Fruit fly (Drosophila melanogaster): ENCODE results near the gene Srx.

Gene Srx

dm6 chrX:17870614-17871394 is 14.0 kb downstream of the Srx start:
- TF ChIP-seq al (GFP tag; IDR thresholded peaks at IDR 0.05): no peak
- peak; percentile 65 to 75 for TF ChIP-seq Trl (optimal IDR thresholded peaks at IDR 0.05)
- no peak for TF ChIP-seq Trl (GFP tag; optimal IDR thresholded peaks at IDR 0.05)
- no peak for TF ChIP-seq zfh2 (GFP tag; optimal IDR thresholded peaks at IDR 0.05)
- no peak for TF ChIP-seq C15 (GFP tag; IDR thresholded peaks at IDR 0.05)
- TF ChIP-seq Drgx (GFP tag; IDR thresholded peaks at IDR 0.05): peak; percentile 57
- no peak for TF ChIP-seq her (GFP tag; optimal IDR thresholded peaks at IDR 0.05)
- peak; percentile 42 for TF ChIP-seq nom (GFP tag; optimal IDR thresholded peaks at IDR 0.05)
- peak; percentile 59 for TF ChIP-seq sqz (GFP tag; optimal IDR thresholded peaks at IDR 0.05)
- peak; percentile 90 for TF ChIP-seq CG3163 (GFP tag; optimal IDR thresholded peaks at IDR 0.05)
- TF ChIP-seq CTCF (GFP tag; optimal IDR thresholded peaks at IDR 0.05): peak; percentile 81
- no peak for TF ChIP-seq kah (GFP tag; optimal IDR thresholded peaks at IDR 0.05)
- peak; percentile 76 for TF ChIP-seq CG10979 (tag; optimal IDR thresholded peaks at IDR 0.05)
- peak; percentile 33 for TF ChIP-seq CG1832 (GFP tag; optimal IDR thresholded peaks at IDR 0.05)
- peak; percentile 54 for TF ChIP-seq CG14965 (GFP tag; optimal IDR thresholded peaks at IDR 0.05; ENCODE audit: borderline replicate concordance)

dm6 chrX:17872310-17872709 is 15.5 kb downstream of the Srx start:
- TF ChIP-seq CG1603 (tag; optimal IDR thresholded peaks at IDR 0.05) (peak; percentile 8), HmgD (GFP tag; optimal IDR thresholded peaks at IDR 0.05) (no peak), CG9932 (GFP tag; IDR thresholded peaks at IDR 0.05) (no peak), sens (GFP tag) (peak; percentile 80), Xrp1 (GFP tag; IDR thresholded peaks at IDR 0.05) (0 out of 2 replicates have a peak, but pooled peaks have one; percentile 12), CG15696 (tag; optimal IDR thresholded peaks at IDR 0.05) (peak; percentile 77), trh (GFP tag; optimal IDR thresholded peaks at IDR 0.05) (no peak), dmrt11E (tag; optimal IDR thresholded peaks at IDR 0.05) (peak; percentile 38), CG14710 (tag; optimal IDR thresholded peaks at IDR 0.05) (peak; percentile 11), CG9727 (GFP tag; optimal IDR thresholded peaks at IDR 0.05) (peak; percentile 35), CG33557 (GFP tag; optimal IDR thresholded peaks at IDR 0.05) (peak; percentile 36), unc-4 (GFP tag; IDR thresholded peaks at IDR 0.05; ENCODE audit: partially characterized antibody) (no peak), scrt (GFP tag; optimal IDR thresholded peaks at IDR 0.05) (no peak), Ets65A (GFP tag) (peak; percentile 56), grn (GFP tag; optimal IDR thresholded peaks at IDR 0.05) (peak; percentile 40)

dm6 chrX:17873329-17873728 is 16.6 kb downstream of the Srx start:
- TF ChIP-seq Sry-β (GFP tag; optimal IDR thresholded peaks at IDR 0.05) (no peak), sens (GFP tag) (peak; percentile 35), CG8281 (tag; optimal IDR thresholded peaks at IDR 0.05) (no peak), Mes4 (GFP tag; optimal IDR thresholded peaks at IDR 0.05) (no peak)

DNA sequence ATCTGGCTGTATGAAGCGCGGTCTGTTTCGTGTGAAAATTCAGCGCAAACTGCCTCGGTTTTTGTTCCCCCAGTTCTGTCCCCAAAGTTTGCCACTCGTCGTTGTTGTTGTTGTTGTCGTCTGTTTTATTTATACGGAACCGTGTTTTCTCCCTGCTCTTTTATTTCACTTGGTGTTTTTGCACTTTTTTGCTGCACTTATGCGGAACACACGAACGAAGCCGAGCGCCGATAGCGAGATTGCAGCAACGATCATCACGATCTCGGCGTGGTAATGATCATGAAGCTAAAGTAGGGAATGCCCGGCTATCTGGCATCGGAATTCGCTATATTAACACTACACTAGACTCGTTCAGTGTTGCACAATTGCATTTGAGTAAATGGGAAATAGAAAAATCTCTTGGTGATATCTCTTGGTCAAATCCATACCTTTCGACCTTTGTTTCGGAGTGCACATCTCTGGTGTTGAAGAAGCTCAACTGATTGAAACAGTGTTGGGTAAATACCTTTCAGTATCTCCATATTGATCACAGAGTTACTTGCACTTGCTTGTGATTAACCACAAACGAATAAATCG is 18.3 kb downstream of the Srx start:
- peak; percentile 42 for TF ChIP-seq nom (GFP tag; optimal IDR thresholded peaks at IDR 0.05)
- no peak for TF ChIP-seq CG7963 (GFP tag; IDR thresholded peaks at IDR 0.05; ENCODE audit: partially characterized antibody)
- peak; percentile 48 for TF ChIP-seq stwl (tag; optimal IDR thresholded peaks at IDR 0.05)
- TF ChIP-seq CG4360 (GFP tag; IDR thresholded peaks at IDR 0.05): 0 out of 2 replicates have a peak, but pooled peaks have one; percentile 16
- TF ChIP-seq bsh (GFP tag; optimal IDR thresholded peaks at IDR 0.05): peak in 1 of 2 experiments; percentile 24
- TF ChIP-seq abd-A (tag; optimal IDR thresholded peaks at IDR 0.05): no peak
- TF ChIP-seq CG12219 (GFP tag; optimal IDR thresholded peaks at IDR 0.05): no peak
